Fruit fly (Drosophila melanogaster) whole organism, adult: ENCODE data around the gene CG13398.

ENCODE experiments used
- CG11617 ChIP-seq: fragments of 200-800 bp; sonication (Bioruptor generic); optimal IDR thresholded peaks from 2 replicates; lab custom pipeline; 2017; ENCODE audit warnings: mild to moderate bottlenecking, missing biosample characterization, missing genetic modification reagents, missing genetic modification characterization
- CG12768 ChIP-seq: fragments of 200-800 bp; sonication (Bioruptor generic); optimal IDR thresholded peaks from 2 replicates; lab custom pipeline; 2017; ENCODE audit warnings: missing biosample characterization, missing genetic modification characterization, mild to moderate bottlenecking, moderate library complexity, missing genetic modification reagents
- CG14711 ChIP-seq: fragments of 200-800 bp; sonication (Bioruptor generic); optimal IDR thresholded peaks from 2 replicates; lab custom pipeline; 2018; ENCODE audit warnings: missing biosample characterization, mild to moderate bottlenecking, missing genetic modification characterization, moderate library complexity
- CG1620 ChIP-seq: fragments of 200-800 bp; sonication (Bioruptor generic); optimal IDR thresholded peaks from 2 replicates; lab custom pipeline; 2016; ENCODE audit warnings: missing biosample characterization, missing genetic modification characterization
- CG33017 ChIP-seq: fragments of 200-800 bp; sonication (Bioruptor generic); optimal IDR thresholded peaks from 2 replicates; lab custom pipeline; 2018; ENCODE audit warnings: missing biosample characterization, mild to moderate bottlenecking, missing genetic modification characterization, moderate library complexity
- CG5204 ChIP-seq: fragments of 200-800 bp; sonication (Bioruptor generic); optimal IDR thresholded peaks from 2 replicates; lab custom pipeline; 2016; ENCODE audit warnings: missing biosample characterization, missing genetic modification characterization
- CG7045 ChIP-seq: fragments of 200-800 bp; sonication (Bioruptor generic); optimal IDR thresholded peaks from 2 replicates; lab custom pipeline; 2017; ENCODE audit warnings: missing biosample characterization, mild to moderate bottlenecking, missing genetic modification characterization
- CG7101 ChIP-seq: fragments of 200-800 bp; sonication (Bioruptor generic); optimal IDR thresholded peaks from 2 replicates; lab custom pipeline; 2018; ENCODE audit warnings: missing biosample characterization, mild to moderate bottlenecking, missing genetic modification characterization, moderate library complexity
- Clk ChIP-seq: fragments of 200-800 bp; sonication (Bioruptor generic); optimal IDR thresholded peaks from 2 replicates; lab custom pipeline; 2017; ENCODE audit warnings: missing biosample characterization, missing genetic modification characterization
- Crg-1 ChIP-seq: fragments of 200-800 bp; sonication (Bioruptor generic); optimal IDR thresholded peaks from 2 replicates; lab custom pipeline; 2016; ENCODE audit warnings: missing biosample characterization, missing genetic modification characterization
- Hr96 ChIP-seq: fragments of 200-800 bp; sonication (Bioruptor generic); optimal IDR thresholded peaks from 2 replicates; lab custom pipeline; 2016; ENCODE audit warnings: missing biosample characterization, missing genetic modification characterization
- Mnt ChIP-seq: fragments of 200-800 bp; sonication (Bioruptor generic); optimal IDR thresholded peaks from 2 replicates; lab custom pipeline; 2016; ENCODE audit warnings: missing biosample characterization, mild to moderate bottlenecking, missing genetic modification characterization
- bab1 ChIP-seq: fragments of 200-800 bp; sonication (Bioruptor generic); optimal IDR thresholded peaks from 3 replicates; lab custom pipeline; 2019; ENCODE audit warnings: missing biosample characterization, mild to moderate bottlenecking, missing genetic modification characterization, moderate library complexity
- cic ChIP-seq: fragments of 200-800 bp; sonication (Bioruptor generic); optimal IDR thresholded peaks from 2 replicates; lab custom pipeline; 2017; ENCODE audit warnings: missing biosample characterization, mild to moderate bottlenecking, missing genetic modification characterization, moderate library complexity
- cnc ChIP-seq, 2 experiments: fragments of >200 bp; optimal IDR thresholded peaks; 2 replicates each; lab custom pipeline; 2017
- kay ChIP-seq: fragments of 200-800 bp; sonication (Bioruptor generic); peaks from one replicate; lab custom pipeline; 2016; ENCODE audit warnings: missing biosample characterization, missing genetic modification characterization, borderline replicate concordance
- ovo ChIP-seq: fragments of 200-800 bp; sonication (Bioruptor generic); optimal IDR thresholded peaks from 2 replicates; lab custom pipeline; 2016; ENCODE audit warnings: missing biosample characterization, missing genetic modification characterization
- pad ChIP-seq: fragments of 200-800 bp; sonication (Bioruptor generic); optimal IDR thresholded peaks from 3 replicates; lab custom pipeline; 2017; ENCODE audit warnings: missing biosample characterization, missing genetic modification characterization, mild to moderate bottlenecking, moderate library complexity, missing genetic modification reagents
- tj ChIP-seq: fragments of 200-800 bp; sonication (Bioruptor generic); optimal IDR thresholded peaks from 3 replicates; lab custom pipeline; 2017; ENCODE audit warnings: missing biosample characterization, mild to moderate bottlenecking, missing genetic modification characterization, moderate library complexity
- toe ChIP-seq: fragments of 200-800 bp; sonication (Bioruptor generic); optimal IDR thresholded peaks from 2 replicates; lab custom pipeline; 2016; ENCODE audit warnings: missing biosample characterization, missing genetic modification characterization

CG13398 gene

DNA sequence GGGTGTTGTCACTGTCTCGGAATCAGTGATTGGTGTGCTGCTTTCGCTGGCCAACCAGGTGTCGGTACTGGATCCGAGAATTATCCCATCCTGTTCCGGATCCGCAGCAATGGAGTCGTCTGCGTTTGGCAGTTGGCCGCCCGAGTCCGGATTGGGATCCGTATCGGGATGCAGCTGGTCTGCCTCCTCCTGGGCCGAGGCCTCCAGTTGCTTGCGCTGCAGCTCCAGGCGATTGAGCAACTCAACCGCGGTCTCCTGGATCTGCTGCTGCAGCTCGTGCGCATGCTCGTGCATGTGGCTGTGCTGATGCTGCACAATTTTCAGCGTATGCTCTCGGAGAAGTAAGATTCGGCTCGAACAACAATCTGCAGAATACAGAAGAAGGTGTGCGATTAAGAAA, 17.1 kb upstream of the CG13398 start:
- TF ChIP-seq CG5204 (GFP tag; lab: Kevin White, UChicago), result no peak
- TF ChIP-seq toe, result no peak
- TF ChIP-seq CG11617, result no peak
- TF ChIP-seq CG33017, result no peak
- no peak for TF ChIP-seq CG7045 (GFP tag; lab: Kevin White, UChicago)
- TF ChIP-seq CG7101 (tag; lab: Kevin White, UChicago), result no peak
- no peak for TF ChIP-seq CG1620
- TF ChIP-seq Hr96, result no peak
- TF ChIP-seq Crg-1, result no peak

DNA sequence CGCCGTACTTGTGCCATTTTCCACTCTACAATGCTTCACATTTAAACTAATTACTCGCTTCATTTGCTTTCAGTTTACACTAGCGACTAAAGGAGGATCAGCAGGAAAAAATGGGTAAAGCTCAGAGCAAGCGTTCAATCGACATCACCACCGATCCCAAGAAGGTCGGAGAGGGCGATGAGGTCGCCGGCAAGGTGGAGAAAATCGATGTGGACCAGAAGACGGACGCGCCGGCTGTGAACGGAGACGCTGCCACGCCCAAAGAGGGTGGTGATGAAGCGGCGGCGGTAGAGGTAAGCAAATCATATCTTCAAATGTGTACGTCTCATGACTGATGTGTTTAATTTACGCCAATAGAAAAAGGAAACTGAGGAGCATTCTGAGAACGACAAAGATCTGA, 11.7 kb upstream of the CG13398 start:
- no peak for TF ChIP-seq CG5204 (GFP tag; lab: Kevin White, UChicago)
- no peak for TF ChIP-seq CG14711 (tag; lab: Kevin White, UChicago)
- no peak for TF ChIP-seq Hr96
- TF ChIP-seq CG1620, result no peak
- no peak for TF ChIP-seq cic (GFP tag; lab: Kevin White, UChicago)
- no peak for TF ChIP-seq CG12768 (GFP tag; lab: Kevin White, UChicago)
- no peak for TF ChIP-seq Mnt (GFP tag; lab: Kevin White, UChicago)
- TF ChIP-seq CG7101 (tag; lab: Kevin White, UChicago), result no peak
- TF ChIP-seq ovo (GFP tag; lab: Kevin White, UChicago), result no peak
- no peak for TF ChIP-seq toe
- no peak for TF ChIP-seq Crg-1
- TF ChIP-seq bab1 (GFP tag; lab: Kevin White, UChicago), result no peak

DNA sequence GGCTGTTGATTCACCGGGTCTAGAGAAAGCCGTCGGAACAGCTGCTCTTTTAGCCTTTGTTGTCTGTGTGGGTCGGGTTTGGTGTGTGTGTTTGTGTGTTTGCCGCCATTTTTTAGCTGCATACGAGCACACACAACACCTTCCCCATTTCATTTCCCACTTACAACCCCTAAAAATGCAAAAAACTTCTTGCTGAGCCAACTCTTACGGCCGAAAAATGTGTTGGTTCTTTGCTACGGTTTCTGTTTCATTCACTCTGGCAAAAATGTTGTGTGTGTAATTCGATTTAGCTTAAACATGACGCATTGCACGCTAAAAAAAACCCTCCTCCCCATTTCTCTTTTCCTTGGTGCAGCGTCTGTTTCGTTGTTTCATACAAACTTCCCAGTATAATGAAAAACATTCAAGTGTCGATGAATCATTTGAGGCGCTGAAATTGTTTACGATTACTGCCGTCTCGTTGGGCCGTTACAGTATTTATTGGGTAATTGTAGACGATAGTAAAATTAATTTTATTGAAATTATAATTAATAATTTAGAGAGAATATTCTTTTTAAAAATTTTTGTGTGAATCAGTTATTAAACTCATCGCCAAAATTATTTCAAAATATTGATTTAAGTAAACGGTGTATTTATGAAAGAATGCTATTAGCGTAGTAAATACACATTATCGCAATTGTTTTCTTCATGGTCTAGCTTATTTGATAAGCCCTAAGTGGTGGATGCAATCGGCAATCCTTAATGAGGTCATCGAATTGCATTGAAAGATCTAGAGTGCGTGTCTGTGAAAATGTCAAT, 11.1 kb upstream of the CG13398 start:
- TF ChIP-seq CG1620 (no peak), bab1 (GFP tag; lab: Kevin White, UChicago) (peak; percentile 30), Hr96 (no peak), cnc (optimal IDR thresholded peaks at IDR 0.05; lab: Kevin White, UChicago) (no peak), pad (GFP tag; lab: Kevin White, UChicago) (no peak), CG5204 (GFP tag; lab: Kevin White, UChicago) (no peak), CG14711 (tag; lab: Kevin White, UChicago) (peak; percentile 5), CG7101 (tag; lab: Kevin White, UChicago) (no peak), kay (peak; percentile 92), CG7045 (GFP tag; lab: Kevin White, UChicago) (no peak), toe (no peak), CG33017 (peak; percentile 42), tj (GFP tag; lab: Kevin White, UChicago) (peak; percentile 67)

DNA sequence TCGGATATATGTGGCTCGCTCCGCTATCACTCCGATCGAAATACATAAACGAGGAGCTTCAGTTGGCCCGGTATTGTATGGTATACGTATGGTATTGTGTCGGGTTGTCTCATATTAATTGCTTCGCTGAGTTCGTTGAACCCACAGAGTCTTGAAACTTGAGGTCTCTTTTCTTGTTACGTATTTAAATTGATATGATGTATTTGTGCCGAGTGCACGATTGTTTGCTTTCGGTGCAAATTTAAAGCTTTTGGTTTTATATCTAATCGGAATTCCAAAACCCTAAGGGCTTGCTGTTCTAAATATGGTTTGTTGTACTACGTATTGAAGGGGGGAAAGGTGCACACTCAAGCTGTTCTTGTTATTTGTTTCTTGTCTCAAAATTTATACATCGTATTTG, 10.2 kb upstream of the CG13398 start:
- TF ChIP-seq kay (peak; percentile 36), tj (GFP tag; lab: Kevin White, UChicago) (peak; percentile 77), cic (GFP tag; lab: Kevin White, UChicago) (no peak)

DNA sequence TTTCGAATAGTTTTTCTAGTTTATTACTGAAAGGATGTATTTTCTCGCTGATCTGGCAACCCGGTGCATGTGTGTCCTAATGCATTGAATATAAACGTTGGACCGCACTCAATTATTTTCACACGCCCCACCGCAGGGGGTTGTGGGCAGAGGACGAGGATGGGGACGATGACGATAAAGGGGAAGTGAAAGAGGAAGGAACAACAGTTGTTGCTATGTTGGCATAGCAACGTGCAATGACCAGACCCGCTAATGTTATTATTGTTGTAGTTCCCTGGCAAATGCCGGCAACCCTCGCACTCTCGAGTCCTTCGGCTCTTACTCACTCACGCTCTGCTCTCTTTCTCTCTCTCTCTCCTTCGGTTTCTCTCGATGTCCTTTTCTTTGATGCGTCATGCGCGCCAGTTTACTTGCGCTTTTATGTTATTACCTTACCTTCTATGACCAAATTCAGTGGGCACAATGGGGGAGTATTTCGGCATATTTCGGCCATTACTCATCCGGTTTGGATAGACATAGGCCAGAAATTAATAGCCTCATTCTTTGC, 9.7 kb upstream of the CG13398 start:
- TF ChIP-seq CG33017 (no peak), bab1 (GFP tag; lab: Kevin White, UChicago) (no peak), CG1620 (no peak), tj (GFP tag; lab: Kevin White, UChicago) (no peak), Crg-1 (no peak), kay (no peak), CG14711 (tag; lab: Kevin White, UChicago) (no peak)

DNA sequence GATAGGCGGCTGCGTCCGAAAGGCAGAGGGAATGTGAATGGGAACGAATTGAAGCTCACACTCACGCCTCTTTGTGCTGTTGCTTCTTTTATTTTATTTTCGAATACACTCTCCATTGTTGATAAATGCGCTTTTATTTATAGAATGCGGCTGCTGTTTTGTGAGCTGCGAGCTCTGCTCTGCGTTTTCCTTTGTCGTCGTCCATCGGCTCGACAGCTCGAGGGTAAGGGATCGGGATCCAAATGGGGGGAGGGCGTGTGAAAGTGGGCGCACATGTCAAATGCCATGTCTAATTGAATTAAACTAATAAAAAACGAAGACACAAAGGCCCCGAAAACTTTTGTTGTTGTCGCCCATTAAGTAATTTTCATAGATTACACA, 9.0 kb upstream of the CG13398 start:
- TF ChIP-seq CG14711 (tag; lab: Kevin White, UChicago) (no peak), CG7045 (GFP tag; lab: Kevin White, UChicago) (no peak), Hr96 (no peak), tj (GFP tag; lab: Kevin White, UChicago) (no peak)

DNA sequence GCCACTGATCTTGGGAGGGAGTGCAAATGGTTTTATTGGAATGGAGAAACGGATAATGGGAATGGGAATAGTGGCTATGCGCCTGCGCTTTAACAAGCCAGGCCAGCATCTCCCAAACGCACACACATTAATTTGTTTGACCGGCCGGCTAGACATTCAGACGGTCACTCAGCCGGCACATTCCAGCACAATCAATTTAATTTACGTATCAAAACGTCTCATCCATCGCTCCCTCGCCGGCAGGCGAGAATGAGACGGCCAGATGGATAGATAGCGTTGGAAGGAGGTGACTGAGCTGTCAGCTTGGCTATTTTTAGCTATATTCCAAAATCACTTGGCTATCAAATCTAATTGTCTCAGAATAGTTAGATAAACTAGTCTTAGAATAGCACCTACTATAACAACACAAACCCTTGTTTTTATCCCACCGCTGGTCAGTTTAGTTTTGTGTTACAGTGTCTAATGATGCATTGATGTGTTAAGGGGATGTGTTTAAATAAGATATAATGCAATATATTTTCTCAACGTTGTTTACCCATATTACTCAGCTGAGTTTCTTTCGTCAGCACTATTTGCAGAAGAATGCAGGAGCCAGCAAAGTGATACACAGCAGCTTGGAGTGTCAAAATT, 8.5 kb upstream of the CG13398 start:
- peak; percentile 90 for TF ChIP-seq tj (GFP tag; lab: Kevin White, UChicago)
- TF ChIP-seq Hr96, result no peak

DNA sequence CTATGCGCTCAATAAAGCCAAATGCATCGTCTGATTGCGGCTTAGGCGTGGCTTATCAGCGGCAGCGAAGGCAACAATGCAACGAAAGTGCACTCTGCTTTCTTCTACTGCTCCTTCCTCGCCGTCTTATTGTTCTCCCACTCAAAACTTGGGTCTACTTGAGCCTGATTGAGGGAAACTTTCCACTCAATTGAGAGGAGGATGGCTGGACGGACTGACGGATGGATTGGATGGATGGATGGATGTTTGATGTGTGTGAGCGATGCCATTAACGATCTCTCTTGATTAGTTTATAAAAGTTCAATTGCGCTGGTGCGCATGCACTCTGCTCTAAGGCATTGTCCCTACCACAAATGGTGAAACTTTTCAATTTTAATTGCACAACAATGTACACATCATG, 8.0 kb upstream of the CG13398 start:
- TF ChIP-seq CG33017 (no peak), CG7045 (GFP tag; lab: Kevin White, UChicago) (no peak), CG14711 (tag; lab: Kevin White, UChicago) (no peak), pad (GFP tag; lab: Kevin White, UChicago) (no peak), cnc (optimal IDR thresholded peaks at IDR 0.05; lab: Kevin White, UChicago) (no peak), Clk (GFP tag; lab: Kevin White, UChicago) (no peak), cic (GFP tag; lab: Kevin White, UChicago) (no peak), CG7101 (tag; lab: Kevin White, UChicago) (no peak), bab1 (GFP tag; lab: Kevin White, UChicago) (no peak), CG1620 (no peak), Hr96 (no peak), tj (GFP tag; lab: Kevin White, UChicago) (no peak), ovo (GFP tag; lab: Kevin White, UChicago) (no peak), CG12768 (GFP tag; lab: Kevin White, UChicago) (no peak), toe (no peak)
